Worm (Caenorhabditis elegans) whole organism, L1 larva: ENCODE results near the gene C55A6.6.

ENCODE experiments used
- C04F5.9 ChIP-seq: sonication (generic microtip); optimal IDR thresholded peaks from 2 replicates; lab custom pipeline; 2016; ENCODE audit warnings: missing genetic modification characterization, missing compliant biosample characterization
- C16A3.4 ChIP-seq: fragments of 150-350 bp; optimal IDR thresholded peaks from 2 replicates; lab custom pipeline; 2014; ENCODE audit warnings: missing biosample characterization, missing genetic modification characterization
- C34B4.2 ChIP-seq: sonication (generic microtip); optimal IDR thresholded peaks from 2 replicates; lab custom pipeline; 2017; ENCODE audit warnings: mild to moderate bottlenecking, missing genetic modification characterization, missing compliant biosample characterization
- F16B12.6 ChIP-seq: fragments of 150-350 bp; optimal IDR thresholded peaks from 2 replicates; lab custom pipeline; 2014; ENCODE audit warnings: missing biosample characterization, missing genetic modification characterization
- Y116A8C.19 ChIP-seq: sonication (generic microtip); optimal IDR thresholded peaks from 2 replicates; lab custom pipeline; 2016; ENCODE audit warnings: missing compliant biosample characterization, missing genetic modification characterization, borderline replicate concordance
- aly-2 ChIP-seq: fragments of 150-350 bp; optimal IDR thresholded peaks from 2 replicates; lab custom pipeline; 2014; ENCODE audit warnings: missing biosample characterization, missing genetic modification characterization
- blmp-1 ChIP-seq: fragments of 150-350 bp; optimal IDR thresholded peaks from 2 replicates; lab custom pipeline; 2014; ENCODE audit warnings: missing biosample characterization, missing genetic modification characterization
- ceh-63 ChIP-seq: fragments of 200-800 bp; sonication (Bioruptor generic); optimal IDR thresholded peaks from 2 replicates; lab custom pipeline; 2018; ENCODE audit warnings: mild to moderate bottlenecking, missing genetic modification characterization, missing compliant biosample characterization
- ceh-88 ChIP-seq: fragments of 200-800 bp; sonication (Bioruptor generic); IDR thresholded peaks from 2 replicates; pipeline ENCODE4 v1.3.6; 2022; ENCODE audit warnings: missing genetic modification characterization, missing compliant biosample characterization
- ces-1 ChIP-seq: fragments of 150-350 bp; optimal IDR thresholded peaks from 2 replicates; lab custom pipeline; 2014; ENCODE audit warnings: missing biosample characterization, missing genetic modification reagents, missing genetic modification characterization
- dpl-1 ChIP-seq, 3 experiments: fragments of 150-350 bp in 2 of 3; sonication (generic microtip) in 1 of 3; optimal IDR thresholded peaks; 2 replicates each; lab custom pipeline; 2014 to 2017; ENCODE audit warnings: missing biosample characterization in 3 of 3, missing genetic modification characterization in 3 of 3, missing genetic modification reagents in 3 of 3
- egl-13 ChIP-seq: sonication (generic microtip); optimal IDR thresholded peaks from 2 replicates; lab custom pipeline; 2016; ENCODE audit warnings: missing genotype, missing genetic modification reagents, missing genetic modification characterization, missing compliant biosample characterization
- elt-2 ChIP-seq: sonication (generic microtip); optimal IDR thresholded peaks from 2 replicates; lab custom pipeline; 2016; ENCODE audit warnings: missing genetic modification characterization, mild to moderate bottlenecking, inconsistent platforms, missing compliant biosample characterization, missing genetic modification reagents
- elt-3 ChIP-seq, 6 experiments: fragments of 150-350 bp in 1 of 6; sonication (generic microtip); optimal IDR thresholded peaks; 2 replicates each; lab custom pipeline; 2017 to 2018; ENCODE audit warnings: missing biosample characterization in 6 of 6, missing genetic modification characterization in 6 of 6, inconsistent platforms in 1 of 6
- fkh-10 ChIP-seq: sonication (generic microtip); optimal IDR thresholded peaks from 2 replicates; lab custom pipeline; 2017; ENCODE audit warnings: missing biosample characterization, missing genetic modification reagents, missing genetic modification characterization
- fkh-4 ChIP-seq: sonication (generic microtip); optimal IDR thresholded peaks from 2 replicates; lab custom pipeline; 2016; ENCODE audit warnings: missing compliant biosample characterization, missing genetic modification characterization, borderline replicate concordance
- fos-1 ChIP-seq: fragments of 150-350 bp; optimal IDR thresholded peaks from 2 replicates; lab custom pipeline; 2014; ENCODE audit warnings: missing biosample characterization, missing genetic modification characterization
- hpl-2 ChIP-seq: fragments of 150-350 bp; optimal IDR thresholded peaks from 2 replicates; lab custom pipeline; 2014; ENCODE audit warnings: missing biosample characterization, missing genetic modification reagents, missing genetic modification characterization
- irx-1 ChIP-seq: sonication (generic microtip); optimal IDR thresholded peaks from 2 replicates; lab custom pipeline; 2016; ENCODE audit warnings: missing genetic modification characterization, missing compliant biosample characterization
- jun-1 ChIP-seq: fragments of 150-350 bp; optimal IDR thresholded peaks from 2 replicates; lab custom pipeline; 2014; ENCODE audit warnings: missing biosample characterization, missing genetic modification reagents, missing genetic modification characterization
- lin-13 ChIP-seq: fragments of 150-350 bp; optimal IDR thresholded peaks from 2 replicates; lab custom pipeline; 2014; ENCODE audit warnings: missing biosample characterization, missing genetic modification reagents, missing genetic modification characterization
- lin-15B ChIP-seq: fragments of 150-350 bp; sonication (generic microtip); optimal IDR thresholded peaks from 3 replicates; lab custom pipeline; 2014; ENCODE audit warnings: missing biosample characterization, missing genetic modification characterization
- lir-3 ChIP-seq: sonication (generic microtip); optimal IDR thresholded peaks from 2 replicates; lab custom pipeline; 2016; ENCODE audit warnings: mild to moderate bottlenecking, missing genetic modification characterization, moderate library complexity, missing compliant biosample characterization; ENCODE audit not compliant: poor library complexity
- mef-2 ChIP-seq: fragments of 150-350 bp; optimal IDR thresholded peaks from 2 replicates; lab custom pipeline; 2014; ENCODE audit warnings: missing biosample characterization, missing genetic modification characterization
- nhr-11 ChIP-seq: fragments of 150-350 bp; optimal IDR thresholded peaks from 2 replicates; lab custom pipeline; 2014; ENCODE audit warnings: missing biosample characterization, missing genetic modification characterization
- nhr-20 ChIP-seq: sonication (generic microtip); optimal IDR thresholded peaks from 2 replicates; lab custom pipeline; 2016; ENCODE audit warnings: mild to moderate bottlenecking, missing genetic modification characterization, missing compliant biosample characterization
- nhr-28 ChIP-seq: fragments of 150-350 bp; optimal IDR thresholded peaks from 2 replicates; lab custom pipeline; 2014; ENCODE audit warnings: missing biosample characterization, missing genetic modification characterization
- nhr-47 ChIP-seq: sonication (generic microtip); optimal IDR thresholded peaks from 2 replicates; lab custom pipeline; 2016; ENCODE audit warnings: mild to moderate bottlenecking, missing genetic modification characterization, moderate library complexity, missing compliant biosample characterization
- nhr-71 ChIP-seq: sonication (generic microtip); optimal IDR thresholded peaks from 2 replicates; lab custom pipeline; 2016; ENCODE audit warnings: mild to moderate bottlenecking, missing genetic modification characterization, moderate library complexity, missing compliant biosample characterization
- nhr-76 ChIP-seq: sonication (generic microtip); optimal IDR thresholded peaks from 2 replicates; lab custom pipeline; 2017; ENCODE audit warnings: missing biosample characterization, missing genetic modification characterization
- nhr-77 ChIP-seq: fragments of 150-350 bp; optimal IDR thresholded peaks from 2 replicates; lab custom pipeline; 2014; ENCODE audit warnings: missing biosample characterization, missing genetic modification characterization
- nhr-84 ChIP-seq: sonication (generic microtip); optimal IDR thresholded peaks from 2 replicates; lab custom pipeline; 2017; ENCODE audit warnings: missing biosample characterization, missing genetic modification characterization
- nhr-85 ChIP-seq: sonication (generic microtip); peaks from one replicate; lab custom pipeline; 2016; ENCODE audit warnings: missing genetic modification characterization, inconsistent platforms, missing compliant biosample characterization
- nhr-90 ChIP-seq: sonication (generic microtip); optimal IDR thresholded peaks from 2 replicates; lab custom pipeline; 2016; ENCODE audit warnings: mild to moderate bottlenecking, missing genetic modification characterization, missing compliant biosample characterization; ENCODE audit not compliant: poor library complexity
- rnt-1 ChIP-seq: sonication (generic microtip); optimal IDR thresholded peaks from 2 replicates; lab custom pipeline; 2016; ENCODE audit warnings: mild to moderate bottlenecking, missing genetic modification characterization, moderate library complexity, missing compliant biosample characterization
- snu-23 ChIP-seq: sonication (generic microtip); optimal IDR thresholded peaks from 2 replicates; lab custom pipeline; 2016; ENCODE audit warnings: missing genetic modification characterization, missing compliant biosample characterization
- sptf-1 ChIP-seq: fragments of 150-350 bp; optimal IDR thresholded peaks from 2 replicates; lab custom pipeline; 2014; ENCODE audit warnings: missing biosample characterization, missing genetic modification characterization
- tbx-2 ChIP-seq: sonication (generic microtip); optimal IDR thresholded peaks from 2 replicates; lab custom pipeline; 2016; ENCODE audit warnings: missing genetic modification characterization, missing compliant biosample characterization
- tlp-1 ChIP-seq: fragments of 150-350 bp; optimal IDR thresholded peaks from 2 replicates; lab custom pipeline; 2014; ENCODE audit warnings: missing biosample characterization, missing genetic modification characterization
- unc-130 ChIP-seq: fragments of 150-350 bp; optimal IDR thresholded peaks from 2 replicates; lab custom pipeline; 2017; ENCODE audit warnings: missing biosample characterization, missing genetic modification characterization, inconsistent platforms
- unc-30 ChIP-seq: sonication (generic microtip); optimal IDR thresholded peaks from 2 replicates; lab custom pipeline; 2017; ENCODE audit warnings: missing biosample characterization, missing genetic modification characterization
- unc-62 ChIP-seq: fragments of 150-350 bp; optimal IDR thresholded peaks from 2 replicates; lab custom pipeline; 2014; ENCODE audit warnings: missing biosample characterization, missing genetic modification reagents, missing genetic modification characterization
- unc-98 ChIP-seq: fragments of 200-800 bp; sonication (Bioruptor generic); IDR thresholded peaks from 2 replicates; pipeline ENCODE4 v1.3.6; 2022; ENCODE audit warnings: missing genetic modification characterization, missing compliant biosample characterization
- vab-15 ChIP-seq: sonication (generic microtip); optimal IDR thresholded peaks from 2 replicates; lab custom pipeline; 2017; ENCODE audit warnings: missing genotype, mild to moderate bottlenecking, missing genetic modification characterization, missing compliant biosample characterization

Gene C55A6.6

DNA sequence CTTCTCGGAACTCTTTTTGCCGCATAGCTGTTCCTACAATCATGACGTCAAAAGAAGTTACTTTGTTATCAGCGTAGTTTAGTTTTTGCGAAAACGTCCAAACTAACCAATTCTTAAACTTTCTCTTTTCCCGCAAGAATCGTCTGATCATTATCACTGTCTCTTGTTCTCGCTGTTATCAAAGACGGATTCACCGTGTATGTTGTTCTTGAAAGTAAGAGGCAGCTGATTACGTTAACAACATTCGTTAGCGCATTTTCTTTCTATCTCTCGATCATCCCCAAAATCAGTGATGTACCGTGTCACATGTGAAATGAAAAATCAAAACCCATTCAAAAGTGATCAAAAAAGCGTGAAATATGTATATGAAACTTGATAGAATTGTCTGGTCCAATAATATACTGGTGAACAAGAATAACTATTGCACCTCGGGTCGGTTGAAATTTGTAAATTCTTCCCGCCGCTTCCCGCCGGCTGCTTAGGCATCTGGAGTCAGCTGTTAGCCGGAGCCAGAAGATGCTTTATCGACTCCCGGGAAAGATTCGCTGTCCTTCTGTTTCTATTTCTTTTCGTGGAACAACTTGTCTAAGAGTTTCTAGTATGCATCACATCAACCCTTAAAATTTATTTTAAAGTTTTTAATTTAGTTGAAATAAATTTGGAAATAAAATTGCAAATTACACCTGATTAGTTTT is 20.1 kb upstream of the C55A6.6 start (continued):
- peak; percentile 11 for TF ChIP-seq jun-1 (tag; lab: Kevin White, UChicago)
- no peak for TF ChIP-seq nhr-47 (tag; lab: Kevin White, UChicago)
- no peak for TF ChIP-seq unc-62 (GFP tag; lab: Kevin White, UChicago)
- no peak for TF ChIP-seq lin-13 (GFP tag; lab: Kevin White, UChicago)
- TF ChIP-seq nhr-77 (tag; lab: Kevin White, UChicago): no peak
- TF ChIP-seq nhr-71 (tag; lab: Kevin White, UChicago): peak; percentile 68
- no peak for TF ChIP-seq nhr-76 (tag; lab: Kevin White, UChicago)
- TF ChIP-seq nhr-28 (tag; lab: Kevin White, UChicago): no peak
- no peak for TF ChIP-seq fkh-10 (GFP tag; lab: Kevin White, UChicago)
- TF ChIP-seq egl-13 (tag; lab: Kevin White, UChicago): no peak
- no peak for TF ChIP-seq sptf-1 (tag; lab: Kevin White, UChicago)
- TF ChIP-seq lin-15B (tag; lab: Kevin White, UChicago): no peak
- no peak for TF ChIP-seq fos-1 (tag; lab: Kevin White, UChicago)
- TF ChIP-seq Y116A8C.19 (tag; lab: Kevin White, UChicago): no peak
- TF ChIP-seq lir-3 (tag; lab: Kevin White, UChicago): no peak
- no peak for TF ChIP-seq tbx-2
- no peak for TF ChIP-seq unc-30
- no peak for TF ChIP-seq fkh-4 (tag; lab: Kevin White, UChicago)
- peak; percentile 51 for TF ChIP-seq nhr-90 (tag; lab: Kevin White, UChicago)
- no peak for TF ChIP-seq nhr-84 (tag; lab: Kevin White, UChicago)
- TF ChIP-seq C34B4.2: no peak
- no peak for TF ChIP-seq nhr-11
- TF ChIP-seq dpl-1 (GFP tag; optimal IDR thresholded peaks at IDR 0.05; lab: Kevin White, UChicago): peak in 1 of 3 experiments; percentile 28
- TF ChIP-seq hpl-2 (GFP tag; lab: Kevin White, UChicago): peak; percentile 21
- no peak for TF ChIP-seq unc-98 (GFP tag; lab: Robert Waterston, UW)
- TF ChIP-seq nhr-20: peak; percentile 76
- TF ChIP-seq nhr-85 (tag; lab: Kevin White, UChicago): peak; percentile 81
- no peak for TF ChIP-seq ceh-88 (GFP tag; lab: Robert Waterston, UW)
- TF ChIP-seq elt-2 (tag; lab: Kevin White, UChicago): peak; percentile 87
- no peak for TF ChIP-seq ceh-63 (GFP tag; lab: Kevin White, UChicago)
- no peak for TF ChIP-seq ces-1 (GFP tag; lab: Kevin White, UChicago)
- TF ChIP-seq irx-1 (tag; lab: Kevin White, UChicago): no peak
- peak; percentile 99 for TF ChIP-seq blmp-1
- no peak for TF ChIP-seq vab-15 (tag; lab: Kevin White, UChicago)
- no peak for TF ChIP-seq C04F5.9 (tag; lab: Kevin White, UChicago)
- peak; percentile 48 for TF ChIP-seq rnt-1 (tag; lab: Kevin White, UChicago)
- TF ChIP-seq mef-2 (tag; lab: Kevin White, UChicago): no peak
- no peak for TF ChIP-seq aly-2 (tag; lab: Kevin White, UChicago)
- peak; percentile 37 for TF ChIP-seq snu-23 (GFP tag; lab: Kevin White, UChicago)
- TF ChIP-seq tlp-1 (tag; lab: Kevin White, UChicago): no peak
- TF ChIP-seq F16B12.6 (tag; lab: Kevin White, UChicago): no peak
- TF ChIP-seq C16A3.4: peak; percentile 13
- peak; percentile 6 for TF ChIP-seq unc-130 (tag; lab: Kevin White, UChicago)
- TF ChIP-seq elt-3 (tag; optimal IDR thresholded peaks at IDR 0.05; lab: Kevin White, UChicago): peak in 5 of 6 experiments; percentile 64 to 90 (median 68)
